Worm (Caenorhabditis elegans) whole organism, L1 larva: Measurements from ENCODE around the gene cutl-22.
A peak's percentile ranks its signal among the peaks of the same experiment; 100 is the strongest.

Experiments used
- C34B4.2 ChIP-seq: sonication (generic microtip); optimal IDR thresholded peaks from 2 replicates; lab custom pipeline; 2017; ENCODE audit warnings: mild to moderate bottlenecking, missing genetic modification characterization, missing compliant biosample characterization
- aly-2 ChIP-seq: fragments of 150-350 bp; optimal IDR thresholded peaks from 2 replicates; lab custom pipeline; 2014; ENCODE audit warnings: missing biosample characterization, missing genetic modification characterization
- ceh-63 ChIP-seq: fragments of 200-800 bp; sonication (Bioruptor generic); optimal IDR thresholded peaks from 2 replicates; lab custom pipeline; 2018; ENCODE audit warnings: mild to moderate bottlenecking, missing genetic modification characterization, missing compliant biosample characterization
- ceh-8 ChIP-seq: fragments of 200-800 bp; sonication (Bioruptor generic); optimal IDR thresholded peaks from 2 replicates; lab custom pipeline; 2018; ENCODE audit warnings: mild to moderate bottlenecking, missing genetic modification characterization, moderate library complexity, missing compliant biosample characterization
- dsc-1 ChIP-seq: sonication (generic microtip); optimal IDR thresholded peaks from 2 replicates; lab custom pipeline; 2016; ENCODE audit warnings: mild to moderate bottlenecking, missing genetic modification characterization, missing compliant biosample characterization
- efl-1 ChIP-seq, 4 experiments: fragments of 150-350 bp; optimal IDR thresholded peaks in 3 of 4; peaks in 1 of 4; 1 replicate in 1 of 4; 2 replicates in 3 of 4; lab custom pipeline; 2014; ENCODE audit warnings: missing biosample characterization in 2 of 4, missing genetic modification characterization in 2 of 4, missing genetic modification reagents in 2 of 4
- efl-3 ChIP-seq: fragments of 200-800 bp; sonication (Bioruptor generic); optimal IDR thresholded peaks from 2 replicates; lab custom pipeline; 2018; ENCODE audit warnings: mild to moderate bottlenecking, missing genetic modification characterization, missing compliant biosample characterization
- egl-13 ChIP-seq: sonication (generic microtip); optimal IDR thresholded peaks from 2 replicates; lab custom pipeline; 2016; ENCODE audit warnings: missing genotype, missing genetic modification reagents, missing genetic modification characterization, missing compliant biosample characterization
- elt-2 ChIP-seq: sonication (generic microtip); optimal IDR thresholded peaks from 2 replicates; lab custom pipeline; 2016; ENCODE audit warnings: missing genetic modification characterization, mild to moderate bottlenecking, inconsistent platforms, missing compliant biosample characterization, missing genetic modification reagents
- ets-5 ChIP-seq: fragments of 200-800 bp; sonication (Bioruptor generic); IDR thresholded peaks from 2 replicates; pipeline ENCODE4 v1.3.6; 2022; ENCODE audit warnings: missing genetic modification characterization, missing compliant biosample characterization
- fkh-10 ChIP-seq: sonication (generic microtip); optimal IDR thresholded peaks from 2 replicates; lab custom pipeline; 2017; ENCODE audit warnings: missing biosample characterization, missing genetic modification reagents, missing genetic modification characterization
- fkh-8 ChIP-seq: sonication (generic microtip); optimal IDR thresholded peaks from 2 replicates; lab custom pipeline; 2016; ENCODE audit warnings: mild to moderate bottlenecking, missing genetic modification characterization, missing compliant biosample characterization
- hlh-17 ChIP-seq: fragments of 200-800 bp; sonication (Bioruptor generic); optimal IDR thresholded peaks from 2 replicates; lab custom pipeline; 2018; ENCODE audit warnings: missing genetic modification characterization, mild to moderate bottlenecking, missing compliant biosample characterization, moderate library complexity, borderline replicate concordance
- hlh-4 ChIP-seq: sonication (generic microtip); optimal IDR thresholded peaks from 2 replicates; lab custom pipeline; 2016; ENCODE audit warnings: mild to moderate bottlenecking, missing genetic modification characterization, missing compliant biosample characterization
- hpl-2 ChIP-seq: fragments of 150-350 bp; optimal IDR thresholded peaks from 2 replicates; lab custom pipeline; 2014; ENCODE audit warnings: missing biosample characterization, missing genetic modification reagents, missing genetic modification characterization
- irx-1 ChIP-seq: sonication (generic microtip); optimal IDR thresholded peaks from 2 replicates; lab custom pipeline; 2016; ENCODE audit warnings: missing genetic modification characterization, missing compliant biosample characterization
- lin-15B ChIP-seq: fragments of 150-350 bp; sonication (generic microtip); optimal IDR thresholded peaks from 3 replicates; lab custom pipeline; 2014; ENCODE audit warnings: missing biosample characterization, missing genetic modification characterization
- lin-39 ChIP-seq: fragments of 150-350 bp; optimal IDR thresholded peaks from 2 replicates; lab custom pipeline; 2014; ENCODE audit warnings: missing biosample characterization, missing genetic modification reagents, missing genetic modification characterization
- lir-3 ChIP-seq: sonication (generic microtip); optimal IDR thresholded peaks from 2 replicates; lab custom pipeline; 2016; ENCODE audit warnings: mild to moderate bottlenecking, missing genetic modification characterization, moderate library complexity, missing compliant biosample characterization; ENCODE audit not compliant: poor library complexity
- mef-2 ChIP-seq: fragments of 150-350 bp; optimal IDR thresholded peaks from 2 replicates; lab custom pipeline; 2014; ENCODE audit warnings: missing biosample characterization, missing genetic modification characterization
- nhr-11 ChIP-seq: fragments of 150-350 bp; optimal IDR thresholded peaks from 2 replicates; lab custom pipeline; 2014; ENCODE audit warnings: missing biosample characterization, missing genetic modification characterization
- nhr-12 ChIP-seq: sonication (generic microtip); optimal IDR thresholded peaks from 2 replicates; lab custom pipeline; 2017; ENCODE audit warnings: missing biosample characterization, missing genetic modification characterization
- nhr-19 ChIP-seq: fragments of 200-800 bp; sonication (Bioruptor generic); conservative IDR thresholded peaks from 2 replicates; pipeline ENCODE4 v1.3.6; 2022; ENCODE audit warnings: missing genetic modification characterization, missing compliant biosample characterization
- nhr-20 ChIP-seq: sonication (generic microtip); optimal IDR thresholded peaks from 2 replicates; lab custom pipeline; 2016; ENCODE audit warnings: mild to moderate bottlenecking, missing genetic modification characterization, missing compliant biosample characterization
- nhr-47 ChIP-seq: sonication (generic microtip); optimal IDR thresholded peaks from 2 replicates; lab custom pipeline; 2016; ENCODE audit warnings: mild to moderate bottlenecking, missing genetic modification characterization, moderate library complexity, missing compliant biosample characterization
- nhr-77 ChIP-seq: fragments of 150-350 bp; optimal IDR thresholded peaks from 2 replicates; lab custom pipeline; 2014; ENCODE audit warnings: missing biosample characterization, missing genetic modification characterization
- nhr-84 ChIP-seq: sonication (generic microtip); optimal IDR thresholded peaks from 2 replicates; lab custom pipeline; 2017; ENCODE audit warnings: missing biosample characterization, missing genetic modification characterization
- nhr-85 ChIP-seq: sonication (generic microtip); peaks from one replicate; lab custom pipeline; 2016; ENCODE audit warnings: missing genetic modification characterization, inconsistent platforms, missing compliant biosample characterization
- pag-3 ChIP-seq: sonication (generic microtip); optimal IDR thresholded peaks from 2 replicates; lab custom pipeline; 2017; ENCODE audit warnings: missing genetic modification characterization, mild to moderate bottlenecking, missing compliant biosample characterization, antibody characterized with exemption, borderline replicate concordance; ENCODE audit not compliant: insufficient read depth
- pax-3 ChIP-seq: fragments of 200-800 bp; sonication (Bioruptor generic); optimal IDR thresholded peaks from 2 replicates; lab custom pipeline; 2018; ENCODE audit warnings: mild to moderate bottlenecking, missing genetic modification characterization, moderate library complexity, missing compliant biosample characterization
- pqm-1 ChIP-seq: sonication (generic microtip); optimal IDR thresholded peaks from 3 replicates; lab custom pipeline; 2017; ENCODE audit warnings: missing biosample characterization, missing genetic modification characterization
- rnt-1 ChIP-seq: sonication (generic microtip); optimal IDR thresholded peaks from 2 replicates; lab custom pipeline; 2016; ENCODE audit warnings: mild to moderate bottlenecking, missing genetic modification characterization, moderate library complexity, missing compliant biosample characterization
- snpc-4 ChIP-seq: fragments of 150-350 bp; optimal IDR thresholded peaks from 2 replicates; lab custom pipeline; 2014; ENCODE audit warnings: missing biosample characterization, missing genetic modification characterization
- sox-4 ChIP-seq: sonication (generic microtip); optimal IDR thresholded peaks from 2 replicates; lab custom pipeline; 2016; ENCODE audit warnings: missing genetic modification characterization, missing compliant biosample characterization
- swsn-7 ChIP-seq: sonication (generic microtip); optimal IDR thresholded peaks from 2 replicates; lab custom pipeline; 2016; ENCODE audit warnings: missing genetic modification characterization, missing compliant biosample characterization
- tbx-2 ChIP-seq: sonication (generic microtip); optimal IDR thresholded peaks from 2 replicates; lab custom pipeline; 2016; ENCODE audit warnings: missing genetic modification characterization, missing compliant biosample characterization
- unc-130 ChIP-seq: fragments of 150-350 bp; optimal IDR thresholded peaks from 2 replicates; lab custom pipeline; 2017; ENCODE audit warnings: missing biosample characterization, missing genetic modification characterization, inconsistent platforms
- unc-30 ChIP-seq: sonication (generic microtip); optimal IDR thresholded peaks from 2 replicates; lab custom pipeline; 2017; ENCODE audit warnings: missing biosample characterization, missing genetic modification characterization
- unc-62 ChIP-seq: fragments of 150-350 bp; optimal IDR thresholded peaks from 2 replicates; lab custom pipeline; 2014; ENCODE audit warnings: missing biosample characterization, missing genetic modification reagents, missing genetic modification characterization
- unc-86 ChIP-seq: sonication (generic microtip); optimal IDR thresholded peaks from 2 replicates; lab custom pipeline; 2016; ENCODE audit warnings: missing genetic modification characterization, missing compliant biosample characterization
- xbp-1 ChIP-seq: sonication (generic microtip); optimal IDR thresholded peaks from 2 replicates; lab custom pipeline; 2016; ENCODE audit warnings: missing genetic modification characterization, missing compliant biosample characterization
- zip-4 ChIP-seq: fragments of 200-800 bp; sonication (Bioruptor generic); optimal IDR thresholded peaks from 2 replicates; lab custom pipeline; 2018; ENCODE audit warnings: mild to moderate bottlenecking, missing genetic modification characterization, moderate library complexity, missing compliant biosample characterization
- ztf-11 ChIP-seq, 2 experiments: sonication (generic microtip); optimal IDR thresholded peaks; 2 replicates each; lab custom pipeline; 2016 to 2017; ENCODE audit warnings: missing genetic modification characterization in 2 of 2, missing biosample characterization in 1 of 2, missing compliant biosample characterization in 1 of 2
- ztf-4 ChIP-seq: fragments of 150-350 bp; optimal IDR thresholded peaks from 2 replicates; lab custom pipeline; 2014; ENCODE audit warnings: missing biosample characterization, missing genetic modification characterization

Gene cutl-22

DNA sequence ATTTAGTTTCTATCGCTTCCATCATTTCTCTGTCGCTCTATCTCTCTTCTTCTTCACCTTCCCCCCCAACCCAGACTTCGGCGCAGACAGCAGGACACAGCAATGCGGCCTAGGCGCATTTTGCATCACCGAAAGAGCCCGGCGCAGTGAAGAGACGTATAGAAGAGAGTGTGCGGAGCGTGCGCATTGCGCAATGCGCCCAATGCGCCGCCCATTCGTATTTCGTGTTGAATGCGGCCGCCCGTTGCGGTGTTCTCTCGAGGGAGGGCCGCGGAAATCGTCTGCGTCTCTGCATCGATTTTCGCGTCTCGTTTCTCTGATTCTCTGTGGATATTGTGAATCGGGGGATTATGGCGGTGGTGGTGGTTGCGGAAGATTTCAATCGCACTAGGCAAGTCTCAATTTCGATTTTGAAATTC is 9.8 kb downstream of the cutl-22 start (continued):
- TF ChIP-seq unc-30 (peak; percentile 77), swsn-7 (tag; lab: Kevin White, UChicago) (peak; percentile 100), pag-3 (tag; lab: Kevin White, UChicago) (peak; percentile 11), ets-5 (GFP tag; lab: Robert Waterston, UW) (peak; percentile 97; the same call in 1 of the 2 replicates), lir-3 (tag; lab: Kevin White, UChicago) (peak; percentile 88), fkh-8 (tag; lab: Kevin White, UChicago) (peak; percentile 100), efl-3 (GFP tag; lab: Kevin White, UChicago) (peak; percentile 82)

DNA sequence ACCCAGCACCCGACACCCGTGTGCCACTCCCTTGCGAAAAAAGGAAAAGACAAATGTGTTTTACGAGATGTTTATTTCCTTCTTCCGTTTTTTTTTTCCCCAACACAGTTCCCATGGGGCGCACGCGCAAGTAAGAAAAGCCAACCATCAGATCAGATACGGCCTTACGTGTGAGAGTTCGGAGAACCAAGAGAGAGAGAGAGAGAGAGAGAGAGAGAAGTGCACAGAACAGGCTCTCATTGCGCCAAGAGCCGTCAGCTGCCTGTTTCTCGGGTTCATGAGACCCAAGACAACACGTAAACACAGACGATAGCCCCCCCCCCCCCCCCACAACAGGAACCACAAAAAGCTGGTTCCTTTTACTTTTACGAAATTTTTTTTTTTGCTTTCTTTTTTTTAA is 10.3 kb downstream of the cutl-22 start:
- TF ChIP-seq unc-130 (tag; lab: Kevin White, UChicago) (peak; percentile 9), fkh-8 (tag; lab: Kevin White, UChicago) (no peak), rnt-1 (tag; lab: Kevin White, UChicago) (peak; percentile 77), nhr-12 (no peak), nhr-20 (no peak), irx-1 (tag; lab: Kevin White, UChicago) (no peak), nhr-19 (peak; percentile 27), efl-1 (optimal IDR thresholded peaks at IDR 0.05; lab: Kevin White, UChicago) (no peak), efl-1 (GFP tag; optimal IDR thresholded peaks at IDR 0.05 in 1 of 2; lab: Kevin White, UChicago) (peak in 1 of 2 experiments; percentile 52), zip-4 (no peak), nhr-47 (tag; lab: Kevin White, UChicago) (no peak), ztf-4 (tag; lab: Kevin White, UChicago) (no peak), pqm-1 (no peak), nhr-85 (tag; lab: Kevin White, UChicago) (no peak)
- TF ChIP-seq, all 84 proteins: peak for 4

DNA sequence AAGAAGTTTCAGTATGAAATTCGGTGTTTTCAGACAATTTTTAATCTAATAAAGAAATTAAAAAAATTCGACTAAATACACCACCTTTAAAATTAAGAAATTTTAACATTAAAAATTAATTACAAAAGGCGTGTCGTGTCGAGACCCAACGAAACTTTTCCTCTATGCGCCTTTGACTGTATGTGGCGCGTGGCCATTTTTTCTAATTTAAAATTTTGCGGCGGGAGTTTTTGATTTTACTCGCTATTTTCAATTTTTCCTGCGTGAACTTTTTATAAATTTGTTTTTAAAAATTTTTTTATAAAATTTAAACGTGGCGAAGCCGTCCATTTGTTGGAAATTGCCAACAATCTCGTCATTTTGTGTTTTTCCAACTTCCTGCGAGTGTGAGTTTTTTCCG is 11.2 kb downstream of the cutl-22 start:
- TF ChIP-seq irx-1 (tag; lab: Kevin White, UChicago) (no peak), xbp-1 (tag; lab: Kevin White, UChicago) (no peak), nhr-84 (tag; lab: Kevin White, UChicago) (no peak), sox-4 (tag; lab: Kevin White, UChicago) (no peak), nhr-85 (tag; lab: Kevin White, UChicago) (no peak), nhr-19 (no peak), fkh-10 (no peak), ztf-11 (tag; optimal IDR thresholded peaks at IDR 0.05; lab: Kevin White, UChicago) (no peak), tbx-2 (no peak), nhr-11 (tag; lab: Kevin White, UChicago) (no peak), lir-3 (tag; lab: Kevin White, UChicago) (no peak), hpl-2 (GFP tag; lab: Kevin White, UChicago) (no peak), mef-2 (tag; lab: Kevin White, UChicago) (no peak), hlh-4 (tag; lab: Kevin White, UChicago) (no peak), elt-2 (tag; lab: Kevin White, UChicago) (no peak), snpc-4 (no peak), nhr-77 (no peak), aly-2 (tag; lab: Kevin White, UChicago) (no peak), C34B4.2 (no peak)

DNA sequence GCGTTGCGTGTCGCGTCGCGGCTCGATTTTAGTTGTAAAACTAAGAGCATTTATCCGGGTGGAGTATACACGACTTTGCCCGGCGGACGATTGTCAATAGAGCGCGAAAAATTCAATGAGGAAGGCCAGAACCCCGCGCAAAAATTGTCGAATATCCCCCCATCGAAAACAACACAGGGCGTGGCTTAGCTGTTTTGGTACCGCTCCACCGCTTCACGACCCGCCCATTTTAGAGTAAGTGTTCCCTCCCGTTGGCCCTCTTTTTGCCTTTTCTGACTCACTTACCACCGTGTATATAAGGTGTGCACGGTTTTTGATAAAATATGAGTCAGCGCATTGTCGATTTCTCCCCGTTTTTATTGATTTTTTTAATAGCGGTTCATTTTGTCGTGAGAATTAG is 11.9 kb downstream of the cutl-22 start:
- TF ChIP-seq egl-13 (tag; lab: Kevin White, UChicago), result no peak
- TF ChIP-seq pax-3 (tag; lab: Kevin White, UChicago), result no peak

DNA sequence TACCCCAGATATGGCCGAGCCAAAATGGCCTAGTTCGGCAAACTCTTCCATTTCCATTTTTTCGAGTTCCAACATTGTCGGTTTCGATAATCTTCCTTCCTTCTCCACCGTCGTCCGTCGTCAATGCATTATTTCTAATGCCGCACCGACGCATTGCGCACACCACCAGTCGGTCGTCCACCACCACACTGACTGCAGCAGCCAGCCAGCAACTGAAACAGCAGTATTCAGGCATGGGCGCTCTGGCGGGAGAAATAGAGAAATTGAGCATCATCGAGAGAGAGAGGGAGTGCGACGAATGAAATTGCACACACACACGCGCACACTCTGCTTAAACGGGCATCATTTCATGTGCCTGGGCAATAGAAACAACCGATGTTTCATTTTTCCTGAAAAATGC is 12.4 kb downstream of the cutl-22 start:
- TF ChIP-seq ceh-8 (peak; percentile 17), lin-39 (tag; lab: Kevin White, UChicago) (no peak), fkh-10 (no peak), hlh-17 (GFP tag; lab: Kevin White, UChicago) (no peak), nhr-77 (no peak), unc-62 (GFP tag; lab: Kevin White, UChicago) (no peak), unc-30 (no peak), snpc-4 (no peak), ceh-63 (no peak), lin-15B (tag; lab: Kevin White, UChicago) (peak; percentile 32), pqm-1 (no peak), unc-86 (tag; lab: Kevin White, UChicago) (peak; percentile 74), efl-1 (optimal IDR thresholded peaks at IDR 0.05; lab: Kevin White, UChicago) (peak; percentile 8 to 14), efl-1 (GFP tag; optimal IDR thresholded peaks at IDR 0.05 in 1 of 2; lab: Kevin White, UChicago) (peak in 1 of 2 experiments; percentile 67), fkh-8 (tag; lab: Kevin White, UChicago) (peak; percentile 91), lir-3 (tag; lab: Kevin White, UChicago) (no peak), ets-5 (GFP tag; lab: Robert Waterston, UW) (no peak), dsc-1 (tag; lab: Kevin White, UChicago) (peak; percentile 69)
